Worm (Caenorhabditis elegans) whole organism, early embryonic: ENCODE measurements around the gene pfk-1.1.

ENCODE experiments used
- B0310.2 ChIP-seq: sonication (generic microtip); optimal IDR thresholded peaks from 2 replicates; lab custom pipeline; 2016; ENCODE audit warnings: mild to moderate bottlenecking, missing genetic modification characterization, missing compliant biosample characterization
- F13C5.2 ChIP-seq: sonication (generic microtip); optimal IDR thresholded peaks from 2 replicates; lab custom pipeline; 2017; ENCODE audit warnings: mild to moderate bottlenecking, missing genetic modification characterization, inconsistent platforms, missing compliant biosample characterization
- aly-1 ChIP-seq: sonication (generic microtip); optimal IDR thresholded peaks from 2 replicates; lab custom pipeline; 2016; ENCODE audit warnings: missing genetic modification characterization, missing compliant biosample characterization
- ama-1 ChIP-seq: fragments of 150-350 bp; optimal IDR thresholded peaks from 2 replicates; lab custom pipeline; 2014
- ceh-13 ChIP-seq: fragments of 200-800 bp; sonication (Bioruptor generic); optimal IDR thresholded peaks from 2 replicates; lab custom pipeline; 2018; ENCODE audit warnings: mild to moderate bottlenecking, missing genetic modification characterization, missing compliant biosample characterization
- ceh-36 ChIP-seq: sonication (generic microtip); optimal IDR thresholded peaks from 2 replicates; lab custom pipeline; 2016; ENCODE audit warnings: missing genetic modification characterization, inconsistent platforms, missing compliant biosample characterization
- ets-7 ChIP-seq: sonication (generic microtip); optimal IDR thresholded peaks from 2 replicates; lab custom pipeline; 2016; ENCODE audit warnings: missing genotype, missing genetic modification characterization, missing compliant biosample characterization
- flt-1 ChIP-seq: fragments of 200-800 bp; sonication (Bioruptor generic); IDR thresholded peaks from 2 replicates; pipeline ENCODE4 v1.3.6; 2022; ENCODE audit warnings: missing genetic modification characterization, missing compliant biosample characterization
- hmbx-1 ChIP-seq: sonication (generic microtip); optimal IDR thresholded peaks from 2 replicates; lab custom pipeline; 2016; ENCODE audit warnings: mild to moderate bottlenecking, missing genetic modification characterization, missing compliant biosample characterization
- hmg-4 ChIP-seq: fragments of 200-800 bp; sonication (Bioruptor generic); optimal IDR thresholded peaks from 2 replicates; lab custom pipeline; 2018; ENCODE audit warnings: mild to moderate bottlenecking, missing genetic modification characterization, missing compliant biosample characterization
- hnd-1 ChIP-seq: sonication (generic microtip); optimal IDR thresholded peaks from 2 replicates; lab custom pipeline; 2016; ENCODE audit warnings: missing genetic modification characterization, missing compliant biosample characterization
- pes-1 ChIP-seq: fragments of 200-800 bp; sonication (Bioruptor generic); IDR thresholded peaks from 2 replicates; pipeline ENCODE4 v1.3.6; 2022; ENCODE audit warnings: missing genetic modification reagents, missing genetic modification characterization, missing compliant biosample characterization
- scrt-1 ChIP-seq: fragments of 200-800 bp; sonication (Bioruptor generic); IDR thresholded peaks from 2 replicates; pipeline ENCODE4 v1.3.6; 2022; ENCODE audit warnings: missing genetic modification characterization, missing compliant biosample characterization
- sea-1 ChIP-seq: fragments of 200-800 bp; sonication (Bioruptor generic); conservative IDR thresholded peaks from 2 replicates; pipeline ENCODE4 v1.3.6; 2022; ENCODE audit warnings: missing genetic modification characterization, missing compliant biosample characterization
- tbx-11 ChIP-seq: fragments of 200-800 bp; sonication (Bioruptor generic); IDR thresholded peaks from 2 replicates; pipeline ENCODE4 v1.3.6; 2022; ENCODE audit warnings: missing genetic modification characterization, missing compliant biosample characterization
- tbx-37 ChIP-seq: fragments of 200-800 bp; sonication (Bioruptor generic); conservative IDR thresholded peaks from 2 replicates; pipeline ENCODE4 v1.3.6; 2022; ENCODE audit warnings: missing genetic modification reagents, missing genetic modification characterization, missing compliant biosample characterization
- tra-4 ChIP-seq: sonication (generic microtip); optimal IDR thresholded peaks from 2 replicates; lab custom pipeline; 2017; ENCODE audit warnings: missing genetic modification characterization, missing compliant biosample characterization

Gene pfk-1.1

ce11 chrX:2902854-2903253, 37.8 kb upstream of the pfk-1.1 start:
- no peak for TF ChIP-seq sea-1
- TF ChIP-seq aly-1 (tag; lab: Kevin White, UChicago), result no peak
- TF ChIP-seq pes-1 (GFP tag; lab: Robert Waterston, UW), result no peak

- TF ChIP-seq aly-1 (tag; lab: Kevin White, UChicago), result no peak
- no peak for TF ChIP-seq sea-1
- no peak for TF ChIP-seq ceh-13 (GFP tag; lab: Kevin White, UChicago)
- TF ChIP-seq hnd-1 (tag; lab: Kevin White, UChicago), result no peak
- no peak for TF ChIP-seq B0310.2 (tag; lab: Kevin White, UChicago)
- TF ChIP-seq scrt-1 (GFP tag; lab: Robert Waterston, UW), result no peak
- no peak for TF ChIP-seq ama-1
- no peak for TF ChIP-seq pes-1 (GFP tag; lab: Robert Waterston, UW)
- TF ChIP-seq hmg-4 (GFP tag; lab: Kevin White, UChicago), result no peak
- no peak for TF ChIP-seq hmbx-1
- TF ChIP-seq tra-4 (tag; lab: Kevin White, UChicago), result no peak
- TF ChIP-seq flt-1 (GFP tag; lab: Robert Waterston, UW), result no peak
- no peak for TF ChIP-seq ets-7 (tag; lab: Kevin White, UChicago)
- no peak for TF ChIP-seq ceh-36 (tag; lab: Kevin White, UChicago)
- no peak for TF ChIP-seq tbx-37 (GFP tag; lab: Robert Waterston, UW)
- TF ChIP-seq F13C5.2, result no peak
- TF ChIP-seq tbx-11 (GFP tag; lab: Robert Waterston, UW), result no peak
Observed at ce11 chrX:2903715-2904419, 36.8 kb upstream of the pfk-1.1 start.

- no peak for TF ChIP-seq flt-1 (GFP tag; lab: Robert Waterston, UW)
- no peak for TF ChIP-seq hmg-4 (GFP tag; lab: Kevin White, UChicago)
- TF ChIP-seq scrt-1 (GFP tag; lab: Robert Waterston, UW), result no peak
- no peak for TF ChIP-seq F13C5.2
- no peak for TF ChIP-seq ceh-13 (GFP tag; lab: Kevin White, UChicago)
- no peak for TF ChIP-seq ceh-36 (tag; lab: Kevin White, UChicago)
- no peak for TF ChIP-seq tbx-11 (GFP tag; lab: Robert Waterston, UW)
- TF ChIP-seq sea-1, result no peak
- TF ChIP-seq aly-1 (tag; lab: Kevin White, UChicago), result no peak
- no peak for TF ChIP-seq ama-1
- TF ChIP-seq hmbx-1, result no peak
- no peak for TF ChIP-seq tra-4 (tag; lab: Kevin White, UChicago)
- no peak for TF ChIP-seq B0310.2 (tag; lab: Kevin White, UChicago)
- TF ChIP-seq ets-7 (tag; lab: Kevin White, UChicago), result no peak
- TF ChIP-seq pes-1 (GFP tag; lab: Robert Waterston, UW), result no peak
Observed at ce11 chrX:2906062-2906732, 34.5 kb upstream of the pfk-1.1 start.

- TF ChIP-seq hmg-4 (GFP tag; lab: Kevin White, UChicago) (peak; percentile 58), flt-1 (GFP tag; lab: Robert Waterston, UW) (0 out of 2 replicates have a peak, but pooled peaks have one; percentile 20), B0310.2 (tag; lab: Kevin White, UChicago) (no peak), F13C5.2 (no peak), scrt-1 (GFP tag; lab: Robert Waterston, UW) (no peak)
Observed at ce11 chrX:2907296-2907873, 33.3 kb upstream of the pfk-1.1 start.

- no peak for TF ChIP-seq ama-1
- TF ChIP-seq hnd-1 (tag; lab: Kevin White, UChicago), result no peak
- no peak for TF ChIP-seq pes-1 (GFP tag; lab: Robert Waterston, UW)
- TF ChIP-seq tbx-11 (GFP tag; lab: Robert Waterston, UW), result no peak
- no peak for TF ChIP-seq flt-1 (GFP tag; lab: Robert Waterston, UW)
- TF ChIP-seq hmg-4 (GFP tag; lab: Kevin White, UChicago), result no peak
- no peak for TF ChIP-seq ceh-13 (GFP tag; lab: Kevin White, UChicago)
- no peak for TF ChIP-seq tra-4 (tag; lab: Kevin White, UChicago)
- no peak for TF ChIP-seq B0310.2 (tag; lab: Kevin White, UChicago)
- no peak for TF ChIP-seq ceh-36 (tag; lab: Kevin White, UChicago)
- TF ChIP-seq aly-1 (tag; lab: Kevin White, UChicago), result no peak
- no peak for TF ChIP-seq tbx-37 (GFP tag; lab: Robert Waterston, UW)
- no peak for TF ChIP-seq hmbx-1
Observed at ce11 chrX:2909227-2909626, 31.4 kb upstream of the pfk-1.1 start, which contains the start of gene nmy-1. TSS of gene nmy-1 (plus strand) at chrX:2909527.

- no peak for TF ChIP-seq sea-1
- no peak for TF ChIP-seq ceh-36 (tag; lab: Kevin White, UChicago)
- TF ChIP-seq pes-1 (GFP tag; lab: Robert Waterston, UW), result no peak
- no peak for TF ChIP-seq hmbx-1
- TF ChIP-seq tbx-11 (GFP tag; lab: Robert Waterston, UW), result no peak
- TF ChIP-seq F13C5.2, result no peak
- TF ChIP-seq ets-7 (tag; lab: Kevin White, UChicago), result no peak
- TF ChIP-seq hmg-4 (GFP tag; lab: Kevin White, UChicago), result no peak
- TF ChIP-seq B0310.2 (tag; lab: Kevin White, UChicago), result no peak
- TF ChIP-seq scrt-1 (GFP tag; lab: Robert Waterston, UW), result no peak
Observed at ce11 chrX:2912689-2913088, 28.0 kb upstream of the pfk-1.1 start.

- TF ChIP-seq hmbx-1, result no peak
- TF ChIP-seq flt-1 (GFP tag; lab: Robert Waterston, UW), result no peak
- TF ChIP-seq sea-1, result no peak
- TF ChIP-seq aly-1 (tag; lab: Kevin White, UChicago), result no peak
Observed at ce11 chrX:2919488-2919887, 21.2 kb upstream of the pfk-1.1 start.
